Worm (Caenorhabditis elegans) whole organism, L4 larva: ENCODE results near the gene Y7A5A.20.

Source experiments
- F49E8.2 ChIP-seq: sonication (generic microtip); optimal IDR thresholded peaks from 2 replicates; lab custom pipeline; 2016; ENCODE audit warnings: missing compliant biosample characterization, mild to moderate bottlenecking, missing genetic modification characterization, borderline replicate concordance
- T26A8.4 ChIP-seq: fragments of 200-800 bp; sonication (Bioruptor generic); IDR thresholded peaks from 2 replicates; pipeline ENCODE4 v1.3.6; 2022; ENCODE audit warnings: missing genetic modification characterization, missing compliant biosample characterization
- Y48G9A.11 ChIP-seq: fragments of 200-800 bp; sonication (Bioruptor generic); IDR thresholded peaks from 2 replicates; pipeline ENCODE4 v1.3.6; 2022; ENCODE audit warnings: missing genetic modification reagents, missing genetic modification characterization, missing compliant biosample characterization
- ZK337.2 ChIP-seq: fragments of 200-800 bp; sonication (Bioruptor generic); IDR thresholded peaks from 2 replicates; pipeline ENCODE4 v1.3.6; 2022; ENCODE audit warnings: missing genetic modification reagents, missing genetic modification characterization, missing compliant biosample characterization
- ZK546.5 ChIP-seq, 2 experiments: sonication (generic microtip); optimal IDR thresholded peaks; 2 replicates each; lab custom pipeline; 2017; ENCODE audit warnings: missing biosample characterization in 2 of 2, missing genetic modification characterization in 2 of 2
- attf-4 ChIP-seq: sonication (generic microtip); optimal IDR thresholded peaks from 3 replicates; lab custom pipeline; 2017; ENCODE audit warnings: missing biosample characterization, missing genetic modification characterization
- ceh-20 ChIP-seq: fragments of 200-800 bp; sonication (Bioruptor generic); IDR thresholded peaks from 2 replicates; pipeline ENCODE4 v1.3.6; 2022; ENCODE audit warnings: missing genetic modification reagents, missing genetic modification characterization, missing compliant biosample characterization
- ceh-62 ChIP-seq: sonication (generic microtip); optimal IDR thresholded peaks from 2 replicates; lab custom pipeline; 2017; ENCODE audit warnings: missing biosample characterization, missing genetic modification characterization
- ceh-82 ChIP-seq: sonication (generic microtip); optimal IDR thresholded peaks from 2 replicates; lab custom pipeline; 2017; ENCODE audit warnings: missing biosample characterization, missing genetic modification characterization
- daf-16 ChIP-seq, 3 experiments: sonication (generic microtip); optimal IDR thresholded peaks; 2 replicates each; lab custom pipeline; 2016 to 2017; ENCODE audit warnings: missing genetic modification characterization in 3 of 3, missing genetic modification reagents in 3 of 3, mild to moderate bottlenecking in 2 of 3, missing compliant biosample characterization in 2 of 3, missing biosample characterization in 1 of 3, moderate library complexity in 1 of 3
- dmd-6 ChIP-seq: fragments of 200-800 bp; sonication (Bioruptor generic); IDR thresholded peaks from 2 replicates; pipeline ENCODE4 v1.3.6; 2022; ENCODE audit warnings: missing genetic modification reagents, missing genetic modification characterization, missing compliant biosample characterization
- dve-1 ChIP-seq: sonication (generic microtip); optimal IDR thresholded peaks from 2 replicates; lab custom pipeline; 2017; ENCODE audit warnings: antibody characterized with exemption, mild to moderate bottlenecking, missing genetic modification characterization, missing compliant biosample characterization; ENCODE audit not compliant: insufficient read depth
- egl-27 ChIP-seq: sonication (generic microtip); optimal IDR thresholded peaks from 3 replicates; lab custom pipeline; 2017; ENCODE audit warnings: missing biosample characterization, missing genetic modification reagents, missing genetic modification characterization
- hif-1 ChIP-seq, 2 experiments: sonication (generic microtip); optimal IDR thresholded peaks; 2 replicates each; lab custom pipeline; 2016 to 2017; ENCODE audit warnings: missing compliant biosample characterization in 2 of 2, missing genetic modification characterization in 2 of 2, missing genetic modification reagents in 2 of 2, missing genotype in 2 of 2, mild to moderate bottlenecking in 1 of 2
- hlh-11 ChIP-seq: fragments of 200-800 bp; sonication (Bioruptor generic); optimal IDR thresholded peaks from 2 replicates; lab custom pipeline; 2018; ENCODE audit warnings: mild to moderate bottlenecking, missing genetic modification characterization, missing compliant biosample characterization
- lim-7 ChIP-seq: fragments of 200-800 bp; sonication (Bioruptor generic); IDR thresholded peaks from 2 replicates; pipeline ENCODE4 v1.3.6; 2022; ENCODE audit warnings: missing genetic modification characterization, missing compliant biosample characterization
- lin-1 ChIP-seq: fragments of 200-800 bp; sonication (Bioruptor generic); IDR thresholded peaks from 2 replicates; pipeline ENCODE4 v1.3.6; 2022; ENCODE audit warnings: missing genetic modification reagents, missing genetic modification characterization, missing compliant biosample characterization
- lin-15B ChIP-seq: fragments of 150-350 bp; sonication (generic microtip); optimal IDR thresholded peaks from 3 replicates; lab custom pipeline; 2014; ENCODE audit warnings: missing biosample characterization, missing genetic modification characterization
- madf-5 ChIP-seq, 2 experiments: fragments of 200-800 bp; sonication (Bioruptor generic); IDR thresholded peaks; 2 replicates each; pipeline ENCODE4 v1.3.6; 2022; ENCODE audit warnings: missing compliant biosample characterization in 2 of 2, missing genetic modification characterization in 2 of 2
- madf-9 ChIP-seq: fragments of 200-800 bp; sonication (Bioruptor generic); conservative IDR thresholded peaks from 2 replicates; pipeline ENCODE4 v1.3.6; 2022; ENCODE audit warnings: missing genetic modification reagents, missing genetic modification characterization, missing compliant biosample characterization
- mes-2 ChIP-seq: sonication (generic microtip); optimal IDR thresholded peaks from 2 replicates; lab custom pipeline; 2016; ENCODE audit warnings: missing genotype, mild to moderate bottlenecking, missing genetic modification characterization, missing compliant biosample characterization; ENCODE audit not compliant: poor library complexity, severe bottlenecking
- mxl-2 ChIP-seq: fragments of 200-800 bp; sonication (Bioruptor generic); conservative IDR thresholded peaks from 2 replicates; pipeline ENCODE4 v1.3.6; 2022; ENCODE audit warnings: missing genetic modification reagents, missing genetic modification characterization, missing compliant biosample characterization
- mxl-3 ChIP-seq: fragments of 200-800 bp; sonication (Bioruptor generic); optimal IDR thresholded peaks from 2 replicates; lab custom pipeline; 2018; ENCODE audit warnings: mild to moderate bottlenecking, missing genetic modification characterization, missing compliant biosample characterization
- nhr-10 ChIP-seq: fragments of 150-350 bp; optimal IDR thresholded peaks from 2 replicates; lab custom pipeline; 2014; ENCODE audit warnings: missing biosample characterization, missing genetic modification characterization
- nhr-111 ChIP-seq: fragments of 200-800 bp; sonication (Bioruptor generic); optimal IDR thresholded peaks from 2 replicates; lab custom pipeline; 2018; ENCODE audit warnings: mild to moderate bottlenecking, missing genetic modification characterization, missing compliant biosample characterization
- nhr-28 ChIP-seq: fragments of 150-350 bp; optimal IDR thresholded peaks from 2 replicates; lab custom pipeline; 2014; ENCODE audit warnings: missing biosample characterization, missing genetic modification characterization
- nhr-41 ChIP-seq: fragments of 200-800 bp; sonication (Bioruptor generic); IDR thresholded peaks from 2 replicates; pipeline ENCODE4 v1.3.6; 2022; ENCODE audit warnings: missing genetic modification reagents, missing genetic modification characterization, missing compliant biosample characterization
- nhr-42 ChIP-seq: fragments of 200-800 bp; sonication (Bioruptor generic); IDR thresholded peaks from 2 replicates; pipeline ENCODE4 v1.3.6; 2022; ENCODE audit warnings: missing genetic modification characterization, missing compliant biosample characterization
- nhr-48 ChIP-seq: sonication (generic microtip); optimal IDR thresholded peaks from 2 replicates; lab custom pipeline; 2016; ENCODE audit warnings: mild to moderate bottlenecking, missing genetic modification characterization, missing compliant biosample characterization
- nhr-6 ChIP-seq: fragments of 150-350 bp; optimal IDR thresholded peaks from 2 replicates; lab custom pipeline; 2014; ENCODE audit warnings: missing biosample characterization, missing genetic modification characterization
- nhr-77 ChIP-seq: fragments of 150-350 bp; optimal IDR thresholded peaks from 2 replicates; lab custom pipeline; 2014; ENCODE audit warnings: missing biosample characterization, missing genetic modification characterization
- php-3 ChIP-seq: fragments of 200-800 bp; sonication (Bioruptor generic); IDR thresholded peaks from 2 replicates; pipeline ENCODE4 v1.3.6; 2022; ENCODE audit warnings: missing genetic modification reagents, missing genetic modification characterization, missing compliant biosample characterization
- saeg-2 ChIP-seq: fragments of 200-800 bp; sonication (Bioruptor generic); IDR thresholded peaks from 2 replicates; pipeline ENCODE4 v1.3.6; 2022; ENCODE audit warnings: missing genetic modification reagents, missing genetic modification characterization, missing compliant biosample characterization
- sdz-12 ChIP-seq: fragments of 200-800 bp; sonication (Bioruptor generic); optimal IDR thresholded peaks from 2 replicates; lab custom pipeline; 2018; ENCODE audit warnings: mild to moderate bottlenecking, missing genetic modification characterization, missing compliant biosample characterization
- set-16 ChIP-seq: fragments of 200-800 bp; sonication (Bioruptor generic); IDR thresholded peaks from 2 replicates; pipeline ENCODE4 v1.3.6; 2022; ENCODE audit warnings: missing genetic modification reagents, missing genetic modification characterization, missing compliant biosample characterization
- skn-1 ChIP-seq: fragments of 150-350 bp; optimal IDR thresholded peaks from 2 replicates; lab custom pipeline; 2014; ENCODE audit warnings: missing biosample characterization, missing genetic modification characterization
- snpc-1.2 ChIP-seq: fragments of 200-800 bp; sonication (Bioruptor generic); IDR thresholded peaks from 2 replicates; pipeline ENCODE4 v1.3.6; 2022; ENCODE audit warnings: missing genetic modification reagents, missing genetic modification characterization, missing compliant biosample characterization
- snpc-4 ChIP-seq: fragments of 150-350 bp; optimal IDR thresholded peaks from 2 replicates; lab custom pipeline; 2014; ENCODE audit warnings: missing biosample characterization, missing genetic modification characterization
- spr-3 ChIP-seq: fragments of 200-800 bp; sonication (Bioruptor generic); optimal IDR thresholded peaks from 2 replicates; lab custom pipeline; 2018; ENCODE audit warnings: mild to moderate bottlenecking, missing genetic modification characterization, missing compliant biosample characterization
- tra-1 ChIP-seq: fragments of 200-800 bp; sonication (Bioruptor generic); IDR thresholded peaks from 2 replicates; pipeline ENCODE4 v1.3.6; 2022; ENCODE audit warnings: missing genetic modification reagents, missing genetic modification characterization, missing compliant biosample characterization
- unc-130 ChIP-seq: sonication (generic microtip); optimal IDR thresholded peaks from 2 replicates; lab custom pipeline; 2016; ENCODE audit warnings: missing genetic modification reagents, missing genetic modification characterization, missing compliant biosample characterization
- unc-39 ChIP-seq: sonication (generic microtip); optimal IDR thresholded peaks from 2 replicates; lab custom pipeline; 2017; ENCODE audit warnings: missing biosample characterization, missing genetic modification characterization
- unc-62 ChIP-seq, 3 experiments: fragments of 150-350 bp in 1 of 3; sonication (generic microtip); optimal IDR thresholded peaks in 2 of 3; peaks in 1 of 3; 1 replicate in 1 of 3; 2 replicates in 2 of 3; lab custom pipeline; 2014 to 2017; ENCODE audit warnings: missing biosample characterization in 3 of 3, missing genetic modification characterization in 3 of 3, missing genetic modification reagents in 3 of 3, missing genotype in 1 of 3
- zip-2 ChIP-seq: fragments of 150-350 bp; optimal IDR thresholded peaks from 2 replicates; lab custom pipeline; 2014; ENCODE audit warnings: missing biosample characterization, missing genetic modification characterization
- ztf-11 ChIP-seq: fragments of 150-350 bp; optimal IDR thresholded peaks from 2 replicates; lab custom pipeline; 2014; ENCODE audit warnings: missing biosample characterization, missing genetic modification characterization

Gene Y7A5A.20

DNA sequence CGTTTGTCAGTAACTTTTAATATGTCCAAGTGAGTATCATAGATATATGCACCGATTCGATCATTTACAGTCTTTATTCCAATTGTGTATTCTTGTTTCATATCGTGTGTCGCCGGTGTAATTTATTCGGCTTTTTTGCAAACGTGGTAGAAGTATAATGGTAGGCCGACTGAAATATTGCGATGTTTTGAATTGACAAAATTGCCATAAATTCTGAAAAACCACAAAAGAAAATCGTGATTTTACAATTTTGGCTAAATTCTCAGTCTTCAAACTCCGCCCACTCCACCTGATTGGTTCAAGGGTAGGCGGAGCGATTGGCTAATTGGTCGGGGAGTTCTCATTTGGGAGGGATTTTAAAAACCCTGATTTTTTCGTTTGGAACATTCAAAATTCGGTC, 43.6 kb upstream of the Y7A5A.20 start, which contains the start of gene Y7A5A.3:
Y7A5A.3 (minus strand) TSS at position 101 of the 400 bp plus-strand sequence.
- TF ChIP-seq snpc-1.2 (GFP tag; lab: Robert Waterston, UW), result no peak
- TF ChIP-seq sdz-12 (GFP tag; lab: Kevin White, UChicago), result no peak
- TF ChIP-seq skn-1 (tag; lab: Kevin White, UChicago), result no peak
- no peak for TF ChIP-seq hlh-11
- no peak for TF ChIP-seq unc-130 (GFP tag; lab: Kevin White, UChicago)
- no peak for TF ChIP-seq lim-7 (GFP tag; lab: Robert Waterston, UW)
- TF ChIP-seq nhr-10 (tag; lab: Kevin White, UChicago), result no peak
- no peak for TF ChIP-seq mxl-2 (GFP tag; lab: Robert Waterston, UW)
- no peak for TF ChIP-seq unc-62 (GFP tag; optimal IDR thresholded peaks at IDR 0.05 in 1 of 2; lab: Kevin White, UChicago)
- TF ChIP-seq unc-62 (tag; optimal IDR thresholded peaks at IDR 0.05; lab: Kevin White, UChicago), result no peak
- TF ChIP-seq spr-3 (GFP tag; lab: Kevin White, UChicago), result no peak
- no peak for TF ChIP-seq unc-39
- no peak for TF ChIP-seq snpc-4 (tag; lab: Kevin White, UChicago)
- no peak for TF ChIP-seq daf-16 (GFP tag; optimal IDR thresholded peaks at IDR 0.05; lab: Kevin White, UChicago)
- no peak for TF ChIP-seq daf-16 (tag; optimal IDR thresholded peaks at IDR 0.05; lab: Kevin White, UChicago)
- no peak for TF ChIP-seq ZK546.5 (tag; optimal IDR thresholded peaks at IDR 0.05; lab: Kevin White, UChicago)
- no peak for TF ChIP-seq F49E8.2
- TF ChIP-seq ceh-20 (GFP tag; lab: Robert Waterston, UW), result no peak
- no peak for TF ChIP-seq mxl-3 (GFP tag; lab: Kevin White, UChicago)
- no peak for TF ChIP-seq T26A8.4 (GFP tag; lab: Robert Waterston, UW)

- TF ChIP-seq ZK337.2 (no peak), madf-5 (GFP tag; IDR thresholded peaks at IDR 0.05; lab: Robert Waterston, UW) (no peak), unc-62 (GFP tag; optimal IDR thresholded peaks at IDR 0.05 in 1 of 2; lab: Kevin White, UChicago) (peak in 1 of 2 experiments; percentile 19), unc-62 (tag; optimal IDR thresholded peaks at IDR 0.05; lab: Kevin White, UChicago) (no peak), attf-4 (tag; lab: Kevin White, UChicago) (no peak)
These were observed 41.4 kb upstream of the Y7A5A.20 start, which contains the start of gene Y7A5A.5 for ce11 chrX:15786726-15787125. Y7A5A.5 (minus strand) TSS chrX:15786826.

ce11 chrX:15794977-15795376, 33.2 kb upstream of the Y7A5A.20 start, which contains the start of gene Y7A5A.10:
Y7A5A.10 (minus strand) TSS chrX:15795077.
- no peak for TF ChIP-seq ztf-11 (tag; lab: Kevin White, UChicago)
- no peak for TF ChIP-seq nhr-28
- no peak for TF ChIP-seq lin-1 (GFP tag; lab: Robert Waterston, UW)
- no peak for TF ChIP-seq mxl-3 (GFP tag; lab: Kevin White, UChicago)
- no peak for TF ChIP-seq madf-9
- no peak for TF ChIP-seq dve-1 (tag; lab: Kevin White, UChicago)
- no peak for TF ChIP-seq Y48G9A.11 (GFP tag; lab: Robert Waterston, UW)
- no peak for TF ChIP-seq mes-2
- TF ChIP-seq saeg-2, result no peak
- TF ChIP-seq snpc-1.2 (GFP tag; lab: Robert Waterston, UW), result no peak
- no peak for TF ChIP-seq hif-1 (tag; optimal IDR thresholded peaks at IDR 0.05; lab: Kevin White, UChicago)
- no peak for TF ChIP-seq egl-27 (tag; lab: Kevin White, UChicago)
- no peak for TF ChIP-seq ceh-62 (tag; lab: Kevin White, UChicago)
- no peak for TF ChIP-seq lin-15B (tag; lab: Kevin White, UChicago)

- TF ChIP-seq php-3 (GFP tag; lab: Robert Waterston, UW), result no peak
- TF ChIP-seq snpc-1.2 (GFP tag; lab: Robert Waterston, UW), result peak; percentile 73
- TF ChIP-seq nhr-6 (tag; lab: Kevin White, UChicago), result no peak
- no peak for TF ChIP-seq nhr-111 (GFP tag; lab: Kevin White, UChicago)
- TF ChIP-seq nhr-77 (tag; lab: Kevin White, UChicago), result no peak
- peak; percentile 70 for TF ChIP-seq zip-2 (tag; lab: Kevin White, UChicago)
- no peak for TF ChIP-seq ceh-82 (tag; lab: Kevin White, UChicago)
- no peak for TF ChIP-seq hlh-11
- TF ChIP-seq hif-1 (tag; optimal IDR thresholded peaks at IDR 0.05; lab: Kevin White, UChicago), result no peak
- no peak for TF ChIP-seq set-16 (GFP tag; lab: Robert Waterston, UW)
- TF ChIP-seq snpc-4 (tag; lab: Kevin White, UChicago), result no peak
- no peak for TF ChIP-seq nhr-41
- no peak for TF ChIP-seq skn-1 (tag; lab: Kevin White, UChicago)
- peak; percentile 15 for TF ChIP-seq nhr-48 (tag; lab: Kevin White, UChicago)
- TF ChIP-seq dmd-6 (GFP tag; lab: Robert Waterston, UW), result no peak
- no peak for TF ChIP-seq egl-27 (tag; lab: Kevin White, UChicago)
- no peak for TF ChIP-seq nhr-42 (GFP tag; lab: Robert Waterston, UW)
- peak; percentile 43; the same call in 1 of the 2 replicates for TF ChIP-seq tra-1 (GFP tag; lab: Robert Waterston, UW)
These were observed 31.5 kb upstream of the Y7A5A.20 start for ce11 chrX:15796633-15797032.
